Fruit fly (Drosophila melanogaster) whole organism, embryonic: ENCODE measurements around the gene Cdc37.

Source experiments
- CG15269 ChIP-seq: fragments of 200-800 bp; sonication (Bioruptor generic); optimal IDR thresholded peaks from 2 replicates; lab custom pipeline; 2018; ENCODE audit warnings: missing biosample characterization, mild to moderate bottlenecking, missing genetic modification characterization, moderate library complexity
- CG18599 ChIP-seq: fragments of 200-800 bp; sonication (Bioruptor generic); optimal IDR thresholded peaks from 3 replicates; lab custom pipeline; 2017; ENCODE audit warnings: missing biosample characterization, missing genetic modification characterization, mild to moderate bottlenecking, moderate library complexity, missing genetic modification reagents
- CG4404 ChIP-seq: fragments of 200-800 bp; sonication (Bioruptor generic); IDR thresholded peaks from 2 replicates; pipeline ENCODE4 v1.3.6; 2022; ENCODE audit warnings: missing biosample characterization, missing genetic modification characterization
- CG9932 ChIP-seq: fragments of 200-800 bp; sonication (Bioruptor generic); IDR thresholded peaks from 2 replicates; pipeline ENCODE4 v1.3.6; 2022; ENCODE audit warnings: missing biosample characterization, missing genetic modification characterization
- crol ChIP-seq: fragments of 200-800 bp; sonication (Bioruptor generic); IDR thresholded peaks from 2 replicates; pipeline ENCODE4 v1.3.6; 2022; ENCODE audit warnings: missing biosample characterization, missing genetic modification characterization
- gfzf ChIP-seq: fragments of 200-800 bp; sonication (Bioruptor generic); optimal IDR thresholded peaks from 2 replicates; lab custom pipeline; 2016; ENCODE audit warnings: missing biosample characterization, mild to moderate bottlenecking, missing genetic modification characterization, moderate library complexity
- ranshi ChIP-seq: fragments of 200-800 bp; sonication (Bioruptor generic); IDR thresholded peaks from 2 replicates; pipeline ENCODE4 v1.3.6; 2022; ENCODE audit warnings: missing biosample characterization, missing genetic modification characterization
- tio ChIP-seq: fragments of 200-800 bp; sonication (Bioruptor generic); optimal IDR thresholded peaks from 2 replicates; lab custom pipeline; 2017; ENCODE audit warnings: missing biosample characterization, missing genetic modification characterization, inconsistent platforms
- vvl ChIP-seq: fragments of 200-800 bp; sonication (Bioruptor generic); IDR thresholded peaks from 2 replicates; pipeline ENCODE4 v1.3.6; 2022; ENCODE audit warnings: missing biosample characterization, missing genetic modification characterization

dm6 chr3L:1794943-1795696 is at the start of gene Cdc37, which contains the start of the genes alpha-Spec and dlt:
- no peak for TF ChIP-seq crol (GFP tag; lab: Robert Waterston, UW)
- TF ChIP-seq tio = no peak
- no peak for TF ChIP-seq CG9932 (GFP tag; lab: Robert Waterston, UW)
- no peak for TF ChIP-seq CG4404
- no peak for TF ChIP-seq vvl (GFP tag; lab: Robert Waterston, UW)
- TF ChIP-seq ranshi (GFP tag; lab: Robert Waterston, UW) = no peak
- TF ChIP-seq CG15269 = no peak
- TF ChIP-seq CG18599 (GFP tag; lab: Kevin White, UChicago) = no peak
- peak; percentile 92 for TF ChIP-seq gfzf
